Worm (Caenorhabditis elegans): ENCODE data around the gene nduf-2.2.

nduf-2.2 gene

DNA sequence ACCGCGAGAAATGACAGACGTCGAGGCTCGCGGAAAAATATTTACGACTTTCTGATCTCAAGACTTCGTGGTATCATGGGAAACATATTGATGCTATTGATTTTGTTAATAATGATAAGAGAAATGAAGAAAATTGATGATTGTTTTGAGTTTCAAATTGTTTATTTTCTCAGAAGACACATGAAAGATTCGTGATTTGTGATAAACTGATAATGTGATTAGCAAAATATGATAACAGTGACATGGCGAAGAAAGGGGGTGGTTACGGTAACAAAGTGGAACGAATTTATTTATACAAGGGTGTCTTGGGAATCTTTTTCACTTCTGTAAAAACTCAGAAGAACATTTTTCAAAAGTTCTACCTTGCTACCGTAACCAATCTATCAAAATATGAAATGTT is 44.3 kb downstream of the nduf-2.2 start:
- TF ChIP-seq nhr-237 (tag; optimal IDR thresholded peaks at IDR 0.05), result no peak
- TF ChIP-seq unc-62 (GFP tag; optimal IDR thresholded peaks at IDR 0.05), result no peak
- no peak for TF ChIP-seq drap-1 (GFP tag; optimal IDR thresholded peaks at IDR 0.05)
- no peak for TF ChIP-seq nhr-2 (tag; optimal IDR thresholded peaks at IDR 0.05)
- TF ChIP-seq ceh-83 (GFP tag; optimal IDR thresholded peaks at IDR 0.05), result no peak
- no peak for TF ChIP-seq snpc-4 (tag; optimal IDR thresholded peaks at IDR 0.05)
- TF ChIP-seq mab-5 (tag; optimal IDR thresholded peaks at IDR 0.05), result no peak
- TF ChIP-seq ceh-43 (GFP tag; optimal IDR thresholded peaks at IDR 0.05), result no peak
- no peak for TF ChIP-seq lsy-2 (tag; optimal IDR thresholded peaks at IDR 0.05)
- no peak for TF ChIP-seq flh-1 (GFP tag; optimal IDR thresholded peaks at IDR 0.05)

DNA sequence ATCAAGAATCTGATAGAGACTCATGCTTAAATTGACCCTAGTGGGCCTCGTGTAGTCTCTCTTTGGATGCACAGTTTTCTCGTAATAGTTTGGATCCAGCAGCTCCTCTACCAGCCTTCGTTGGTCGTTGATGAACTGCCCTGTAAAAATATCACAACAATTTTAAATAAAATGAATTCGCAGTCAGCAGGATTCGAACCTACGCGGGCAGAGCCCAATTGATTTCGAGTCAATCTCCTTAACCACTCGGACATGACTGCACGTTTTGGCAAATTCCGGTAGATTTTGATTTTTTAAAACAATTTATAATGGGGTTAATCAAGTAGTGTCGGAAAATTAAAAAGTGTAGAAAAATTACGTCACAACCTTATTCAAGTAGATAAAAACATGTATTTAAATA is 48.7 kb downstream of the nduf-2.2 start:
- peak; percentile 78 for TF ChIP-seq zip-8 (tag; optimal IDR thresholded peaks at IDR 0.05)

DNA sequence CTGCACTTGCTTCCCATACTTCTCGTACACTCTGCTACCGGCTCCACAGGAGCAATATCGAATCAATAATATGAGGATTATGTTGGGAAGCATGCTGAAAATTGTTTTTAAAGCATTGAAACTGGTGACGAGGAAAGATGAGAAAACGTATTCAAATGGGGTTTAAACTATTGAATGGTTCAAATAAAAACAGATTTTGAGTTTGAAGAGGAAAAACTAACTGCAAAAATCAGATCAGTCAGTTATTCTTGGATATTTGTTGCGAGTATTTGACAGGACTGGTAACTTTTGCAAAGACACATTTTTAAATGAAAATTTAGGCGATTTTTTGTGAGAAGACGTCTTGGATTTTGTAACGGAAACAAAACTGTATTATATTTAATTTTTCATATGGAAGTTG is 49.7 kb downstream of the nduf-2.2 start, which contains the start of gene acr-5:
Gene acr-5 (minus strand): TSS at position 101 of the 400 bp plus-strand sequence.
- TF ChIP-seq elt-3 (tag; optimal IDR thresholded peaks at IDR 0.05), result no peak
- no peak for TF ChIP-seq ham-2 (GFP tag; optimal IDR thresholded peaks at IDR 0.05)
- TF ChIP-seq nhr-12 (tag; optimal IDR thresholded peaks at IDR 0.05), result no peak
- TF ChIP-seq blmp-1 (tag; optimal IDR thresholded peaks at IDR 0.05), result no peak
- no peak for TF ChIP-seq unc-39 (tag; optimal IDR thresholded peaks at IDR 0.05)
- TF ChIP-seq unc-120 (tag; optimal IDR thresholded peaks at IDR 0.05; ENCODE audit: poor library complexity, severe bottlenecking), result no peak
- TF ChIP-seq elt-1 (tag; optimal IDR thresholded peaks at IDR 0.05; ENCODE audit: borderline replicate concordance, insufficient read depth), result no peak
- TF ChIP-seq zip-8 (tag; optimal IDR thresholded peaks at IDR 0.05), result no peak
- TF ChIP-seq lin-13 (tag; optimal IDR thresholded peaks at IDR 0.05), result no peak
- TF ChIP-seq M03D4.4 (tag; optimal IDR thresholded peaks at IDR 0.05), result no peak
- TF ChIP-seq ces-1 (GFP tag; optimal IDR thresholded peaks at IDR 0.05), result no peak
- TF ChIP-seq cnd-1 (tag; optimal IDR thresholded peaks at IDR 0.05), result no peak
- TF ChIP-seq mls-2 (tag; optimal IDR thresholded peaks at IDR 0.05), result no peak
- no peak for TF ChIP-seq pha-4 (tag; optimal IDR thresholded peaks at IDR 0.05)

Measured in whole organism, mixed stage, embryonic.